Fruit fly (Drosophila melanogaster) S2 (cell line): ENCODE data around the gene path.

Source experiments
- CG8478 ChIP-seq: fragments of >200 bp; optimal IDR thresholded peaks from 2 replicates; lab custom pipeline; 2018
- CTCF ChIP-seq, 2 experiments: fragments of >200 bp; optimal IDR thresholded peaks; 2 replicates each; lab custom pipeline; 2018

DNA sequence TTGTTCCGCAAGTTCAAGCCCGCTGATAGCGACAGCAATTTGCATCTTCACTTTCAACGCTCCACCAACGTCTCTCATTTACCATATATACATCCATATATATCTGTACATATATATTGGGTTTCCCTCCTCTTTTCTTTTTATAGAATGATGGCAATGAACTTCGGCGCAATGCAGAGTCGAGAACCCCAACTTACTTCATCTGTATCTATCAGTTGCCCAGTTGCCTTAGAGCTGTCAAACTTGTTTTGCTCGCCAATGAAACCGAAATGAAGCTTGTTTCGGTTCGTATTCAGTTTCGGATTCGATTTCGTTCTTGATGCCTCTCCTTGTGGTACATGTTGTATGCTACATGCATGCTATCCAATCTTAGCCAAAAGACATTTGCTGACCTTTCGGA is 23.7 kb upstream of the path start, which contains the start of gene Or67a:
- TF ChIP-seq CG8478 (lab: Kevin White, UChicago) (no peak), CTCF (optimal IDR thresholded peaks at IDR 0.05; lab: Kevin White, UChicago) (no peak)
